Worm (Caenorhabditis elegans): ENCODE measurements around the gene sgn-1.

sgn-1 gene

ce11 chrII:8742006-8742847 is 41.2 kb downstream of the sgn-1 start (continued):
- TF ChIP-seq ets-4 (GFP tag; optimal IDR thresholded peaks at IDR 0.05) (no peak), ztf-6 (GFP tag; IDR thresholded peaks at IDR 0.05) (no peak), egl-44 (GFP tag; IDR thresholded peaks at IDR 0.05) (no peak), hmg-1.2 (GFP tag; IDR thresholded peaks at IDR 0.05) (no peak), mxl-1 (tag; optimal IDR thresholded peaks at IDR 0.05) (no peak), nhr-90 (tag; optimal IDR thresholded peaks at IDR 0.05) (peak; percentile 34), mel-28 (tag; optimal IDR thresholded peaks at IDR 0.05; ENCODE audit: borderline replicate concordance) (no peak), nfyb-1 (GFP tag; IDR thresholded peaks at IDR 0.05) (peak; percentile 26; the same call in 1 of the 2 replicates), C06A6.2 (GFP tag; conservative IDR thresholded peaks at IDR 0.05) (peak; percentile 70), bed-1 (GFP tag; IDR thresholded peaks at IDR 0.05) (no peak), C17E4.6 (GFP tag; IDR thresholded peaks at IDR 0.05) (no peak), F55B11.4 (tag; optimal IDR thresholded peaks at IDR 0.05; ENCODE audit: borderline replicate concordance, insufficient read depth) (no peak), rcor-1 (GFP tag; IDR thresholded peaks at IDR 0.05) (no peak), lsl-1 (GFP tag; optimal IDR thresholded peaks at IDR 0.05) (no peak), rpc-1 (optimal IDR thresholded peaks at IDR 0.05) (no peak), rpc-1 (tag; optimal IDR thresholded peaks at IDR 0.05) (no peak), nfya-2 (GFP tag; IDR thresholded peaks at IDR 0.05) (no peak), attf-5 (GFP tag; optimal IDR thresholded peaks at IDR 0.05) (no peak), repo-1 (tag; optimal IDR thresholded peaks at IDR 0.05) (no peak), F33H1.4 (GFP tag; IDR thresholded peaks at IDR 0.05) (no peak), ztf-25 (GFP tag; IDR thresholded peaks at IDR 0.05) (no peak), mcd-1 (GFP tag; IDR thresholded peaks at IDR 0.05) (0 out of 2 replicates have a peak, but pooled peaks have one; percentile 21), ztf-3 (GFP tag; optimal IDR thresholded peaks at IDR 0.05) (no peak), bed-2 (GFP tag; IDR thresholded peaks at IDR 0.05) (no peak), ccch-3 (GFP tag; optimal IDR thresholded peaks at IDR 0.05) (no peak), die-1 (tag; optimal IDR thresholded peaks at IDR 0.05) (peak; percentile 39), F57A8.1 (GFP tag; optimal IDR thresholded peaks at IDR 0.05) (no peak)

ce11 chrII:8741277-8741676 is 42.2 kb downstream of the sgn-1 start:
- TF ChIP-seq somi-1 (GFP tag; optimal IDR thresholded peaks at IDR 0.05) (peak; percentile 34), nhr-80 (tag; optimal IDR thresholded peaks at IDR 0.05) (peak; percentile 33), lin-40 (tag; optimal IDR thresholded peaks at IDR 0.05) (no peak), cebp-1 (GFP tag; IDR thresholded peaks at IDR 0.05) (no peak), cebp-1 (tag; optimal IDR thresholded peaks at IDR 0.05) (peak; percentile 35), ztf-22 (GFP tag; optimal IDR thresholded peaks at IDR 0.05) (peak; percentile 19), sea-2 (GFP tag; IDR thresholded peaks at IDR 0.05) (no peak), C06A6.2 (GFP tag; conservative IDR thresholded peaks at IDR 0.05) (peak; percentile 47; the same call in 1 of the 2 replicates)

- TF ChIP-seq let-607 (tag; optimal IDR thresholded peaks at IDR 0.05) (peak in 1 of 2 experiments; percentile 3), let-526 (GFP tag; IDR thresholded peaks at IDR 0.05) (0 out of 2 replicates have a peak, but pooled peaks have one; percentile 21), cebp-1 (GFP tag; IDR thresholded peaks at IDR 0.05) (no peak), cebp-1 (tag; optimal IDR thresholded peaks at IDR 0.05) (peak; percentile 36), madf-10 (tag; optimal IDR thresholded peaks at IDR 0.05) (peak; percentile 5), nfyb-1 (GFP tag; IDR thresholded peaks at IDR 0.05) (peak; percentile 21; the same call in 1 of the 2 replicates), tlf-1 (GFP tag; optimal IDR thresholded peaks at IDR 0.05) (peak; percentile 28), ceh-40 (GFP tag; IDR thresholded peaks at IDR 0.05) (no peak), lin-40 (tag; optimal IDR thresholded peaks at IDR 0.05) (peak; percentile 72), F33H1.4 (GFP tag; IDR thresholded peaks at IDR 0.05) (no peak), K11D2.4 (GFP tag; IDR thresholded peaks at IDR 0.05) (no peak), atf-7 (tag; optimal IDR thresholded peaks at IDR 0.05) (peak; percentile 78), ceh-58 (GFP tag; IDR thresholded peaks at IDR 0.05) (no peak), hsf-1 (GFP tag; IDR thresholded peaks at IDR 0.05) (no peak), F39B2.1 (GFP tag; IDR thresholded peaks at IDR 0.05) (no peak), ztf-26 (tag; optimal IDR thresholded peaks at IDR 0.05) (peak; percentile 73), ztf-22 (GFP tag; optimal IDR thresholded peaks at IDR 0.05) (peak; percentile 50)
These were observed 43.0 kb downstream of the sgn-1 start for ce11 chrII:8740326-8740949.
